Worm (Caenorhabditis elegans): Measurements from ENCODE around the gene F38B6.7.

- no peak for TF ChIP-seq unc-62 (GFP tag; optimal IDR thresholded peaks at IDR 0.05)
- TF ChIP-seq lin-39 (tag; optimal IDR thresholded peaks at IDR 0.05), result no peak
These were observed 47.3 kb upstream of the F38B6.7 start for ce11 chrX:6745515-6745914.
